Worm (Caenorhabditis elegans) whole organism, L1 larva: ENCODE results near the gene Y51A2A.12.

Source experiments
- aly-2 ChIP-seq: fragments of 150-350 bp; optimal IDR thresholded peaks from 2 replicates; lab custom pipeline; 2014; ENCODE audit warnings: missing biosample characterization, missing genetic modification characterization
- ceh-82 ChIP-seq, 3 experiments: fragments of 150-350 bp in 1 of 3; sonication (generic microtip) in 2 of 3; optimal IDR thresholded peaks; 2 replicates each; lab custom pipeline; 2014 to 2017; ENCODE audit warnings: missing biosample characterization in 3 of 3, missing genetic modification characterization in 3 of 3
- fos-1 ChIP-seq: fragments of 150-350 bp; optimal IDR thresholded peaks from 2 replicates; lab custom pipeline; 2014; ENCODE audit warnings: missing biosample characterization, missing genetic modification characterization
- mdl-1 ChIP-seq, 2 experiments: fragments of 150-350 bp; optimal IDR thresholded peaks; 2 replicates each; lab custom pipeline; 2014 to 2017; ENCODE audit warnings: missing biosample characterization in 2 of 2, missing genetic modification characterization in 2 of 2, inconsistent platforms in 1 of 2
- nhr-11 ChIP-seq: fragments of 150-350 bp; optimal IDR thresholded peaks from 2 replicates; lab custom pipeline; 2014; ENCODE audit warnings: missing biosample characterization, missing genetic modification characterization
- pag-3 ChIP-seq: sonication (generic microtip); optimal IDR thresholded peaks from 2 replicates; lab custom pipeline; 2017; ENCODE audit warnings: missing genetic modification characterization, mild to moderate bottlenecking, missing compliant biosample characterization, antibody characterized with exemption, borderline replicate concordance; ENCODE audit not compliant: insufficient read depth
- unc-130 ChIP-seq: fragments of 150-350 bp; optimal IDR thresholded peaks from 2 replicates; lab custom pipeline; 2017; ENCODE audit warnings: missing biosample characterization, missing genetic modification characterization, inconsistent platforms

DNA sequence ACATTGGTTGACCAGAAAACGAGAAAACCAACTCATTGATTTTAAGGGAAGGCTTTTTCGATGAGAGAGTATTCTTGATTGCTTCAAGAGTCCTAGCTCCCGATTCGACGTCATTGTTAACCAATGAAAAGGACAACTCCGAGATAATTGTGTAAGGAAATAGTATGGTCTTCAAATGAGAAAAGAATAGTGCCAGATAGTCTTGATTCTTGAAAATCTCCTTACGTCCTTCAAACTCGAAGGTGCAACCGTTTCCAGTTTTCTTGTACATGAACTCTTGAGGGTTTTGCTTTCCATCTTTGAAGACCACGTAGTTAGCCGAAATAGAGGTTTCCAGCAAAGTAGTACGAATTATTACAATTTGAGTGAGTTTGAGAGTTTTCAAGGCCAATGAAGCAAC is 49.2 kb upstream of the Y51A2A.12 start:
- no peak for TF ChIP-seq unc-130 (tag; lab: Kevin White, UChicago)
- no peak for TF ChIP-seq pag-3
- TF ChIP-seq ceh-82 (tag; optimal IDR thresholded peaks at IDR 0.05; lab: Kevin White, UChicago) = no peak
- TF ChIP-seq nhr-11 (tag; lab: Kevin White, UChicago) = no peak
- TF ChIP-seq fos-1 (tag; lab: Kevin White, UChicago) = no peak
- TF ChIP-seq aly-2 (tag; lab: Kevin White, UChicago) = no peak
- TF ChIP-seq mdl-1 (tag; optimal IDR thresholded peaks at IDR 0.05; lab: Kevin White, UChicago) = no peak
